Worm (Caenorhabditis elegans): ENCODE data around the gene mip-2.

mip-2 gene

ce11 chrV:13658577-13658976 lies 13.2 kb downstream of the mip-2 start (continued):
- TF ChIP-seq ztf-4 (tag; optimal IDR thresholded peaks at IDR 0.05) (peak; percentile 83), blmp-1 (tag; optimal IDR thresholded peaks at IDR 0.05) (peak; percentile 97), efl-1 (optimal IDR thresholded peaks at IDR 0.05) (peak; percentile 43 to 65), efl-1 (GFP tag; optimal IDR thresholded peaks at IDR 0.05 in 1 of 2) (peak; percentile 64 to 95), xbp-1 (tag; optimal IDR thresholded peaks at IDR 0.05) (peak; percentile 57), tbx-2 (tag; optimal IDR thresholded peaks at IDR 0.05) (peak; percentile 91), isw-1 (GFP tag; IDR thresholded peaks at IDR 0.05) (peak; percentile 22; the same call in 1 of the 2 replicates), mab-9 (GFP tag; IDR thresholded peaks at IDR 0.05) (peak; percentile 62), nhr-237 (tag; optimal IDR thresholded peaks at IDR 0.05) (no peak), elt-3 (tag; optimal IDR thresholded peaks at IDR 0.05) (peak in 2 of 6 experiments; percentile 92), hlh-4 (tag; optimal IDR thresholded peaks at IDR 0.05) (no peak), unc-30 (tag; optimal IDR thresholded peaks at IDR 0.05) (no peak), zip-4 (GFP tag; optimal IDR thresholded peaks at IDR 0.05) (peak; percentile 6), irx-1 (tag; optimal IDR thresholded peaks at IDR 0.05) (peak; percentile 88), ceh-82 (tag; optimal IDR thresholded peaks at IDR 0.05) (peak in 1 of 3 experiments; percentile 8), egl-13 (tag; optimal IDR thresholded peaks at IDR 0.05) (peak; percentile 52), ceh-88 (GFP tag; IDR thresholded peaks at IDR 0.05) (peak; percentile 59), ztf-11 (tag; optimal IDR thresholded peaks at IDR 0.05) (peak in 1 of 2 experiments; percentile 68), ceh-8 (GFP tag; optimal IDR thresholded peaks at IDR 0.05) (no peak), alr-1 (tag; optimal IDR thresholded peaks at IDR 0.05; ENCODE audit: borderline replicate concordance) (no peak), vab-15 (tag; optimal IDR thresholded peaks at IDR 0.05) (no peak), jun-1 (tag; optimal IDR thresholded peaks at IDR 0.05) (peak; percentile 82), unc-98 (GFP tag; IDR thresholded peaks at IDR 0.05) (no peak), rnt-1 (tag; optimal IDR thresholded peaks at IDR 0.05) (peak; percentile 77), nhr-11 (tag; optimal IDR thresholded peaks at IDR 0.05) (no peak), aly-2 (tag; optimal IDR thresholded peaks at IDR 0.05) (no peak), mep-1 (tag; optimal IDR thresholded peaks at IDR 0.05) (peak; percentile 83), egl-27 (tag; optimal IDR thresholded peaks at IDR 0.05) (no peak), dsc-1 (tag; optimal IDR thresholded peaks at IDR 0.05) (peak; percentile 53), hpl-2 (GFP tag; optimal IDR thresholded peaks at IDR 0.05) (peak; percentile 63), aha-1 (tag; optimal IDR thresholded peaks at IDR 0.05) (peak; percentile 38), ama-1 (optimal IDR thresholded peaks at IDR 0.05) (no peak), pqm-1 (tag; optimal IDR thresholded peaks at IDR 0.05) (no peak), ces-1 (GFP tag; optimal IDR thresholded peaks at IDR 0.05) (no peak), pag-3 (tag; optimal IDR thresholded peaks at IDR 0.05; ENCODE audit: borderline replicate concordance, insufficient read depth) (peak; percentile 69), nhr-90 (tag; optimal IDR thresholded peaks at IDR 0.05; ENCODE audit: poor library complexity) (peak; percentile 94), pax-3 (tag; optimal IDR thresholded peaks at IDR 0.05) (peak; percentile 95), grh-1 (GFP tag; IDR thresholded peaks at IDR 0.05) (peak; percentile 83), nhr-19 (GFP tag; conservative IDR thresholded peaks at IDR 0.05) (peak; percentile 91), nhr-71 (tag; optimal IDR thresholded peaks at IDR 0.05) (peak; percentile 98), snpc-4 (tag; optimal IDR thresholded peaks at IDR 0.05) (peak; percentile 48), lin-35 (GFP tag; optimal IDR thresholded peaks at IDR 0.05) (peak; percentile 49 to 90), nhr-47 (tag; optimal IDR thresholded peaks at IDR 0.05) (peak; percentile 91), nhr-20 (tag; optimal IDR thresholded peaks at IDR 0.05) (peak; percentile 98), elt-2 (tag; optimal IDR thresholded peaks at IDR 0.05) (peak; percentile 93), mdl-1 (tag; optimal IDR thresholded peaks at IDR 0.05) (peak in 1 of 2 experiments; percentile 99), unc-86 (tag; optimal IDR thresholded peaks at IDR 0.05) (peak; percentile 38), nhr-85 (tag) (peak; percentile 99), lin-15B (tag; optimal IDR thresholded peaks at IDR 0.05) (no peak), sox-4 (tag; optimal IDR thresholded peaks at IDR 0.05) (peak; percentile 38), swsn-7 (tag; optimal IDR thresholded peaks at IDR 0.05) (peak; percentile 69), lin-39 (tag; optimal IDR thresholded peaks at IDR 0.05) (no peak)

Data from whole organism, L1 larva.